Fruit fly (Drosophila melanogaster): Measurements from ENCODE around the gene mRpL47.

mRpL47 gene

DNA sequence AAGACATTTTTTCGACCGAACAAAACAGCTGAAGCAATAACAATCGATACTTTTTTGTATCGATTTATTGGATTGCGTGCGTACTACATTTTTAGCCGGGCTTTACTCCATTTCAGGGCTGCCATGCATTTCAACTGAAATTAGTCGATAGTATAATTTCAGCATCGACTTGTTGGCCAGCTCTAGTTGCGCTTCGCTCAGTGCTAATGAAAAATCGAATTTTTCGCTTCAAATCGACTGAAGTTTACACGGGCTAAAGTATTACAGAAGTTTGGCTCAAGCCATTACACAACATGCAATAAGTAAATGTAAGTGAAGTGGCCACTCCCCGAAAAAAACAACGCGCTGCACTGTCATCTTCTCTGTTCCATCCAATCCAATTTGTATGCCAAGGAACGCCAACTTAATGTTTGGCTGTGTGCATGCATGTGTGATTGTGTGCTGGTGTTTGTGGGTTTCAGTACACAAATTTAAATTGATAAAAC is at the start of gene mRpL47, which contains the start of the genes CG8176 and Kdm3 (continued):
- no peak for TF ChIP-seq CG32532 (GFP tag; IDR thresholded peaks at IDR 0.05)
- TF ChIP-seq knrl (GFP tag; IDR thresholded peaks at IDR 0.05; ENCODE audit: partially characterized antibody): no peak
- TF ChIP-seq CG4404 (GFP tag; IDR thresholded peaks at IDR 0.05): no peak
- TF ChIP-seq CG17612 (GFP tag; IDR thresholded peaks at IDR 0.05): no peak
- peak; percentile 41 for TF ChIP-seq CG4854 (GFP tag; optimal IDR thresholded peaks at IDR 0.05)
- TF ChIP-seq chn (GFP tag; optimal IDR thresholded peaks at IDR 0.05): peak; percentile 75
- TF ChIP-seq amos (GFP tag; IDR thresholded peaks at IDR 0.05; ENCODE audit: partially characterized antibody): no peak
- TF ChIP-seq Myb (GFP tag; optimal IDR thresholded peaks at IDR 0.05): peak; percentile 85
- peak; percentile 69 for TF ChIP-seq luna (GFP tag; optimal IDR thresholded peaks at IDR 0.05)
- TF ChIP-seq crc (GFP tag; optimal IDR thresholded peaks at IDR 0.05): no peak
- peak; percentile 29 for TF ChIP-seq ab (GFP tag; optimal IDR thresholded peaks at IDR 0.05)
- peak; percentile 44 for TF ChIP-seq Atf3 (GFP tag; optimal IDR thresholded peaks at IDR 0.05)
- TF ChIP-seq Med (GFP tag): peak; percentile 98
- TF ChIP-seq Fer3 (tag; optimal IDR thresholded peaks at IDR 0.05): peak; percentile 60
- TF ChIP-seq CG15696 (tag; optimal IDR thresholded peaks at IDR 0.05): peak; percentile 51
- no peak for TF ChIP-seq CG31388 (GFP tag; optimal IDR thresholded peaks at IDR 0.05)
- no peak for TF ChIP-seq CG1832 (GFP tag; optimal IDR thresholded peaks at IDR 0.05)
- TF ChIP-seq D (optimal IDR thresholded peaks at IDR 0.05): no peak
- no peak for TF ChIP-seq D (GFP tag; optimal IDR thresholded peaks at IDR 0.05)
- TF ChIP-seq Nf-YA (GFP tag; IDR thresholded peaks at IDR 0.05): no peak
- no peak for TF ChIP-seq usp (GFP tag; optimal IDR thresholded peaks at IDR 0.05)
- TF ChIP-seq sd (tag; optimal IDR thresholded peaks at IDR 0.05): peak; percentile 87
- TF ChIP-seq CG31365 (tag; optimal IDR thresholded peaks at IDR 0.05): no peak
- no peak for TF ChIP-seq Kr (GFP tag; optimal IDR thresholded peaks at IDR 0.05)
- TF ChIP-seq org-1 (GFP tag; optimal IDR thresholded peaks at IDR 0.05): no peak
- TF ChIP-seq CG11560 (tag; IDR thresholded peaks at IDR 0.05): no peak
- TF ChIP-seq rib (GFP tag; IDR thresholded peaks at IDR 0.05): no peak
- no peak for TF ChIP-seq CG10565 (GFP tag; optimal IDR thresholded peaks at IDR 0.05)
- TF ChIP-seq wek (GFP tag; optimal IDR thresholded peaks at IDR 0.05): no peak
- TF ChIP-seq CG11085 (GFP tag; IDR thresholded peaks at IDR 0.05): no peak
- TF ChIP-seq yki (optimal IDR thresholded peaks at IDR 0.05): no peak
- TF ChIP-seq cad (GFP tag; optimal IDR thresholded peaks at IDR 0.05): no peak
- TF ChIP-seq Antp (GFP tag; optimal IDR thresholded peaks at IDR 0.05): peak; percentile 83
- TF ChIP-seq CG1602 (GFP tag; optimal IDR thresholded peaks at IDR 0.05): peak; percentile 38
- TF ChIP-seq al (GFP tag; IDR thresholded peaks at IDR 0.05): no peak
- TF ChIP-seq oc (tag; optimal IDR thresholded peaks at IDR 0.05): no peak
- peak; percentile 73 for TF ChIP-seq gsb-n (tag; optimal IDR thresholded peaks at IDR 0.05)
- TF ChIP-seq inv (GFP tag; IDR thresholded peaks at IDR 0.05; ENCODE audit: partially characterized antibody): no peak
- peak; percentile 87 for TF ChIP-seq pho (GFP tag; optimal IDR thresholded peaks at IDR 0.05)
- TF ChIP-seq CG7987 (GFP tag; optimal IDR thresholded peaks at IDR 0.05): peak; percentile 76
- TF ChIP-seq CG17385 (GFP tag; optimal IDR thresholded peaks at IDR 0.05): peak; percentile 13
- no peak for TF ChIP-seq CG13287 (GFP tag; IDR thresholded peaks at IDR 0.05; ENCODE audit: partially characterized antibody)
- no peak for TF ChIP-seq CG15073 (GFP tag; optimal IDR thresholded peaks at IDR 0.05)
- TF ChIP-seq CG1233 (GFP tag; optimal IDR thresholded peaks at IDR 0.05): peak; percentile 31
- TF ChIP-seq CG8359 (GFP tag; optimal IDR thresholded peaks at IDR 0.05; ENCODE audit: borderline replicate concordance): no peak
- peak; percentile 42 for TF ChIP-seq scrt (GFP tag; optimal IDR thresholded peaks at IDR 0.05)
- TF ChIP-seq Vsx1 (GFP tag; optimal IDR thresholded peaks at IDR 0.05): no peak
- TF ChIP-seq CG4424 (GFP tag; optimal IDR thresholded peaks at IDR 0.05): no peak
- peak; percentile 100 for TF ChIP-seq BEAF-32 (GFP tag; optimal IDR thresholded peaks at IDR 0.05)
- TF ChIP-seq Max (GFP tag; optimal IDR thresholded peaks at IDR 0.05): peak; percentile 13
- TF ChIP-seq slp2 (GFP tag; optimal IDR thresholded peaks at IDR 0.05): peak; percentile 58
- TF ChIP-seq CG34422 (GFP tag; IDR thresholded peaks at IDR 0.05): no peak
